Worm (Caenorhabditis elegans): ENCODE data around the gene fbxa-202.

Gene fbxa-202

DNA sequence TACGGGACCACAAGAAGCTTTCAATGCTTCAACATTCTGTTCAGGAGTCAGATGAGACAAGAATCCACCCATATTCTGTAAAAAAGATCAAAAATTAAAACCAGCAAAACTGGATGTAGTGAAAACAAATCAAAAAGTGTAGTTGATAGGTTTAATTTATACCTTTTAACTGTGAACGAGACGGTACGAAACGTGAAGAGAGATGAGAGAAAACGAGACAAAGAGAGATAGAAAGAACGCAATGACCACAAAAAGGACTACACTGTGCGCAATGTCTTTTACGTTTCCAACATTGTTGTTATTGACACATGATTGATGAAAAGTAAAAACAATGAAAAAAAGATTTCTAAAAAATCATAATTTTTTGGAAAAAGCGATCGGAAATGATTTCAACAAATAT lies 38.5 kb downstream of the fbxa-202 start, which contains the start of gene cest-33:
cest-33 (minus strand) TSS at position 75 of the 400 bp plus-strand sequence.
- TF ChIP-seq W03F9.2 (tag; optimal IDR thresholded peaks at IDR 0.05) (no peak), dao-5 (tag; optimal IDR thresholded peaks at IDR 0.05) (no peak), him-1 (tag; optimal IDR thresholded peaks at IDR 0.05) (no peak)

DNA sequence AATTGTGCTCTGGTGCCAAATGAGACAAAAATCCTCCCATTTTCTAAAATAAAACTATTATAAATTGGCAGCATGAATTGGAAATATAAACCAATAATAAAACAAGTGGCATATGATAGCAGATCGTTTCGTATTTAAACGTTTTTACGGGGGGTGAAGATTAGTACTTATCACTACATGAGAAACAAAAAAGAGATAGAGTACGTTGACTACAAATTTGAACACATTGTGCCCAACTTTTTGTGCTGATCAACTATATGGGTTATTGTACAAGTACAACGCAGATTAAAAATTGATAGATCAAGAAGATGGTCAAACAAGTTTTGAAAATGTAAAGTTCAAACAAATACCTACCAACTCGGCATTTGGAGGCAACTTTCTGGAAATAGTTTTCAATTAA lies 41.4 kb downstream of the fbxa-202 start:
- TF ChIP-seq W03F9.2 (tag; optimal IDR thresholded peaks at IDR 0.05), result no peak
- no peak for TF ChIP-seq him-1 (tag; optimal IDR thresholded peaks at IDR 0.05)
- no peak for TF ChIP-seq dao-5 (tag; optimal IDR thresholded peaks at IDR 0.05)

DNA sequence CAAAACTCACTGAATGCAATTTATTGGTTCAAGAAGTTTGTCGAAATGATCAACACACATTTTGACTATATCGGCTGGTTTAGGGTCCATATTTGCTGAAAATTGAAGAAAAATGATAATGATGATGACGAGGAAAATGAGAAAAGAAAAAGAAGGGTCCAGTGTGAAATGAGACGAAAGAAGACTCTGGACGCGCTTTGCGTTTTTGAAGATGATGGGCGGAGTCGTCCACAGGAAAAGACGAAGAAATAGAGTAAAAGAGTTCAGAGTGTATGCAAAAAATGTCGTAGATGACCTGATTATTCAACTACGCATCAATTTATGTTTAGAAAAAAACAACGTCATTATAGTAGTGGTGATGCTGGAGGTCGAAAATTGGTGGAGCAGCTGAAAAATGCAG lies 47.8 kb downstream of the fbxa-202 start, which contains the start of gene F13H6.5:
F13H6.5 (minus strand) TSS at position 101 of the 400 bp plus-strand sequence.
- TF ChIP-seq W03F9.2 (tag; optimal IDR thresholded peaks at IDR 0.05) (no peak), dao-5 (tag; optimal IDR thresholded peaks at IDR 0.05) (no peak), him-1 (tag; optimal IDR thresholded peaks at IDR 0.05) (no peak)

All from whole organism, L4/young adult.